Fruit fly (Drosophila melanogaster) whole organism, embryonic: ENCODE data around the gene CG6432.

ENCODE experiments used
- Antp ChIP-seq: fragments of 200-800 bp; sonication (Bioruptor generic); optimal IDR thresholded peaks from 3 replicates; lab custom pipeline; 2016; ENCODE audit warnings: missing biosample characterization, missing genetic modification characterization
- CG10274 ChIP-seq: fragments of 200-800 bp; sonication (Bioruptor generic); optimal IDR thresholded peaks from 3 replicates; lab custom pipeline; 2017; ENCODE audit warnings: missing biosample characterization, mild to moderate bottlenecking, missing genetic modification characterization
- CG10366 ChIP-seq: fragments of 200-800 bp; sonication (Bioruptor generic); IDR thresholded peaks from 2 replicates; pipeline ENCODE4 v1.3.6; 2022; ENCODE audit warnings: missing biosample characterization, missing genetic modification characterization
- CG11456 ChIP-seq: fragments of 200-800 bp; sonication (Bioruptor generic); IDR thresholded peaks from 3 replicates; pipeline ENCODE4 v1.3.6; 2022; ENCODE audit warnings: missing biosample characterization, missing genetic modification characterization
- CG11695 ChIP-seq: fragments of 200-800 bp; sonication (Bioruptor generic); IDR thresholded peaks from 3 replicates; pipeline ENCODE4 v1.3.6; 2022; ENCODE audit warnings: missing biosample characterization, missing genetic modification characterization
- CG12155 ChIP-seq: fragments of 200-800 bp; sonication (Bioruptor generic); optimal IDR thresholded peaks from 3 replicates; lab custom pipeline; 2016; ENCODE audit warnings: missing biosample characterization, missing genetic modification characterization
- CG13123 ChIP-seq: fragments of 200-800 bp; sonication (Bioruptor generic); optimal IDR thresholded peaks from 2 replicates; lab custom pipeline; 2016; ENCODE audit warnings: missing biosample characterization, missing genetic modification characterization
- CG13424 ChIP-seq: fragments of 200-800 bp; sonication (Bioruptor generic); optimal IDR thresholded peaks from 2 replicates; lab custom pipeline; 2019; ENCODE audit warnings: missing biosample characterization, mild to moderate bottlenecking, missing genetic modification characterization, moderate library complexity
- CG13775 ChIP-seq: fragments of 200-800 bp; sonication (Bioruptor generic); optimal IDR thresholded peaks from 3 replicates; lab custom pipeline; 2017; ENCODE audit warnings: missing biosample characterization, mild to moderate bottlenecking, missing genetic modification characterization
- CG14860 ChIP-seq: fragments of 200-800 bp; sonication (Bioruptor generic); IDR thresholded peaks from 3 replicates; pipeline ENCODE4 v1.3.6; 2022; ENCODE audit warnings: missing biosample characterization, missing genetic modification characterization; ENCODE audit not compliant: partially characterized antibody
- CG2712 ChIP-seq: fragments of 200-800 bp; optimal IDR thresholded peaks from 3 replicates; lab custom pipeline; 2019; ENCODE audit warnings: missing biosample characterization, mild to moderate bottlenecking, missing genetic modification characterization, moderate library complexity
- CG2889 ChIP-seq: fragments of 200-800 bp; sonication (Bioruptor generic); IDR thresholded peaks from 3 replicates; pipeline ENCODE4 v1.3.6; 2022; ENCODE audit warnings: missing biosample characterization, missing genetic modification characterization
- CG3995 ChIP-seq: fragments of 200-800 bp; sonication (Bioruptor generic); optimal IDR thresholded peaks from 3 replicates; lab custom pipeline; 2016; ENCODE audit warnings: missing biosample characterization, missing genetic modification characterization
- CG5245 ChIP-seq: fragments of 200-800 bp; sonication (Bioruptor generic); optimal IDR thresholded peaks from 3 replicates; lab custom pipeline; 2016; ENCODE audit warnings: missing biosample characterization, missing genetic modification characterization
- CG7372 ChIP-seq: fragments of 200-800 bp; sonication (Bioruptor generic); IDR thresholded peaks from 2 replicates; pipeline ENCODE4 v1.3.6; 2022; ENCODE audit warnings: missing biosample characterization, missing genetic modification characterization
- CG7556 ChIP-seq: fragments of 200-800 bp; sonication (Bioruptor generic); optimal IDR thresholded peaks from 2 replicates; lab custom pipeline; 2017; ENCODE audit warnings: missing biosample characterization, mild to moderate bottlenecking, missing genetic modification characterization
- CG8089 ChIP-seq: fragments of 200-800 bp; sonication (Bioruptor generic); optimal IDR thresholded peaks from 3 replicates; lab custom pipeline; 2016; ENCODE audit warnings: missing biosample characterization, missing genetic modification characterization
- CG8765 ChIP-seq: fragments of 200-800 bp; sonication (Bioruptor generic); IDR thresholded peaks from 2 replicates; pipeline ENCODE4 v1.3.6; 2022; ENCODE audit warnings: missing biosample characterization, missing genetic modification characterization
- CG9797 ChIP-seq: fragments of 200-800 bp; sonication (Bioruptor generic); optimal IDR thresholded peaks from 3 replicates; lab custom pipeline; 2018; ENCODE audit warnings: missing biosample characterization, mild to moderate bottlenecking, missing genetic modification characterization
- CHES-1-like ChIP-seq: fragments of 200-800 bp; sonication (Bioruptor generic); optimal IDR thresholded peaks from 2 replicates; lab custom pipeline; 2016; ENCODE audit warnings: missing biosample characterization, missing genetic modification characterization
- CrebB ChIP-seq: fragments of 200-800 bp; sonication (Bioruptor generic); optimal IDR thresholded peaks from 3 replicates; lab custom pipeline; 2018; ENCODE audit warnings: missing biosample characterization, mild to moderate bottlenecking, missing genetic modification characterization
- Gsc ChIP-seq: fragments of 200-800 bp; sonication (Bioruptor generic); IDR thresholded peaks from 2 replicates; pipeline ENCODE4 v1.3.6; 2022; ENCODE audit warnings: missing biosample characterization, missing genetic modification characterization
- MESR4 ChIP-seq: fragments of 200-800 bp; sonication (Bioruptor generic); optimal IDR thresholded peaks from 2 replicates; lab custom pipeline; 2018; ENCODE audit warnings: missing biosample characterization, mild to moderate bottlenecking, missing genetic modification characterization, moderate library complexity
- Mad ChIP-seq: fragments of 200-800 bp; sonication (Bioruptor generic); optimal IDR thresholded peaks from 2 replicates; lab custom pipeline; 2016; ENCODE audit warnings: missing biosample characterization, missing genetic modification characterization
- Spps ChIP-seq: fragments of 200-800 bp; sonication (Bioruptor generic); optimal IDR thresholded peaks from 2 replicates; lab custom pipeline; 2018; ENCODE audit warnings: missing biosample characterization, mild to moderate bottlenecking, missing genetic modification characterization
- Tbp ChIP-seq: fragments of >200 bp; optimal IDR thresholded peaks from 2 replicates; lab custom pipeline; 2018; ENCODE audit warnings: missing biosample characterization, missing genetic modification characterization
- chm ChIP-seq: fragments of 200-800 bp; sonication (Bioruptor generic); IDR thresholded peaks from 2 replicates; pipeline ENCODE4 v1.3.6; 2022; ENCODE audit warnings: missing biosample characterization, missing genetic modification characterization
- ems ChIP-seq: fragments of 200-800 bp; sonication (Bioruptor generic); optimal IDR thresholded peaks from 3 replicates; lab custom pipeline; 2016; ENCODE audit warnings: missing biosample characterization, missing genetic modification characterization
- eve ChIP-seq, 2 experiments: fragments of >200 bp; optimal IDR thresholded peaks; 2 replicates each; lab custom pipeline; 2017; ENCODE audit warnings: missing biosample characterization in 2 of 2, missing genetic modification characterization in 2 of 2
- eyg ChIP-seq: fragments of 200-800 bp; sonication (Bioruptor generic); optimal IDR thresholded peaks from 3 replicates; lab custom pipeline; 2016; ENCODE audit warnings: missing biosample characterization, missing genetic modification characterization
- ftz-f1 ChIP-seq: fragments of 200-800 bp; sonication (Bioruptor generic); optimal IDR thresholded peaks from 2 replicates; lab custom pipeline; 2016; ENCODE audit warnings: missing biosample characterization, missing genetic modification characterization
- fu2 ChIP-seq: fragments of 200-800 bp; sonication (Bioruptor generic); optimal IDR thresholded peaks from 2 replicates; lab custom pipeline; 2016; ENCODE audit warnings: missing biosample characterization, missing genetic modification characterization
- gfzf ChIP-seq: fragments of 200-800 bp; sonication (Bioruptor generic); optimal IDR thresholded peaks from 2 replicates; lab custom pipeline; 2016; ENCODE audit warnings: missing biosample characterization, mild to moderate bottlenecking, missing genetic modification characterization, moderate library complexity
- jing ChIP-seq: fragments of 200-800 bp; sonication (Bioruptor generic); optimal IDR thresholded peaks from 2 replicates; lab custom pipeline; 2018; ENCODE audit warnings: missing biosample characterization, mild to moderate bottlenecking, missing genetic modification characterization
- jumu ChIP-seq: fragments of 200-800 bp; sonication (Bioruptor generic); optimal IDR thresholded peaks from 3 replicates; lab custom pipeline; 2016; ENCODE audit warnings: missing biosample characterization, missing genetic modification characterization
- lmd ChIP-seq: fragments of 200-800 bp; sonication (Bioruptor generic); IDR thresholded peaks from 2 replicates; pipeline ENCODE4 v1.3.6; 2022; ENCODE audit warnings: missing biosample characterization, missing genetic modification characterization
- maf-S ChIP-seq: fragments of 200-800 bp; sonication (Bioruptor generic); optimal IDR thresholded peaks from 2 replicates; lab custom pipeline; 2016; ENCODE audit warnings: missing biosample characterization, missing genetic modification characterization
- oc ChIP-seq: fragments of 200-800 bp; sonication (Bioruptor generic); optimal IDR thresholded peaks from 2 replicates; lab custom pipeline; 2018; ENCODE audit warnings: missing biosample characterization, mild to moderate bottlenecking, missing genetic modification characterization, moderate library complexity
- phol ChIP-seq: fragments of 200-800 bp; sonication (Bioruptor generic); optimal IDR thresholded peaks from 3 replicates; lab custom pipeline; 2018; ENCODE audit warnings: missing biosample characterization, mild to moderate bottlenecking, missing genetic modification characterization, moderate library complexity
- prd ChIP-seq, 3 experiments: fragments of >200 bp in 2 of 3; fragments of 200-800 bp in 1 of 3; sonication (Bioruptor generic) in 1 of 3; optimal IDR thresholded peaks in 2 of 3; IDR thresholded peaks in 1 of 3; 2 replicates in 2 of 3; 3 replicates in 1 of 3; pipeline versions ENCODE4 v1.3.6 to Lab custom; 2017 to 2022; ENCODE audit warnings: missing biosample characterization in 1 of 3, missing genetic modification characterization in 1 of 3
- slbo ChIP-seq: fragments of 200-800 bp; sonication (Bioruptor generic); IDR thresholded peaks from 2 replicates; pipeline ENCODE4 v1.3.6; 2022; ENCODE audit warnings: missing biosample characterization, missing genetic modification characterization
- sna ChIP-seq: fragments of 200-800 bp; sonication (Bioruptor generic); IDR thresholded peaks from 2 replicates; pipeline ENCODE4 v1.3.6; 2022; ENCODE audit warnings: missing biosample characterization, missing genetic modification characterization; ENCODE audit not compliant: partially characterized antibody
- toy ChIP-seq: fragments of 200-800 bp; sonication (Bioruptor generic); IDR thresholded peaks from 2 replicates; pipeline ENCODE4 v1.3.6; 2022; ENCODE audit warnings: missing biosample characterization, missing genetic modification characterization
- tup ChIP-seq: fragments of 200-800 bp; sonication (Bioruptor generic); optimal IDR thresholded peaks from 2 replicates; lab custom pipeline; 2016; ENCODE audit warnings: missing biosample characterization, mild to moderate bottlenecking, missing genetic modification characterization, moderate library complexity

The CG6432 gene

dm6 chr3R:24333182-24333808, 3.4 kb upstream of the CG6432 start, which contains the start of the genes Rrp5 and Dis3 (continued):
- TF ChIP-seq tup (GFP tag; lab: Kevin White, UChicago) (no peak), MESR4 (GFP tag; lab: Kevin White, UChicago) (peak; percentile 86), chm (peak; percentile 44), phol (tag; lab: Kevin White, UChicago) (peak; percentile 74), jumu (GFP tag; lab: Kevin White, UChicago) (peak; percentile 39), CG14860 (GFP tag; lab: Robert Waterston, UW) (0 out of 3 replicates have a peak, but pooled peaks have one; percentile 20), maf-S (GFP tag; lab: Kevin White, UChicago) (peak; percentile 41), CG9797 (GFP tag; lab: Kevin White, UChicago) (peak; percentile 83), CG11456 (GFP tag; lab: Robert Waterston, UW) (peak; percentile 74; the same call in 2 of the 3 replicates), ftz-f1 (GFP tag; lab: Kevin White, UChicago) (peak; percentile 37), CG11695 (no peak), CG12155 (GFP tag; lab: Kevin White, UChicago) (peak; percentile 22), toy (GFP tag; lab: Robert Waterston, UW) (0 out of 2 replicates have a peak, but pooled peaks have one; percentile 10), sna (GFP tag; lab: Robert Waterston, UW) (0 out of 2 replicates have a peak, but pooled peaks have one; percentile 30), CG8765 (GFP tag; lab: Robert Waterston, UW) (peak; percentile 46; the same call in 1 of the 2 replicates), gfzf (peak; percentile 97), lmd (GFP tag; lab: Robert Waterston, UW) (peak; percentile 56), slbo (peak; percentile 80), oc (tag; lab: Kevin White, UChicago) (no peak)

- TF ChIP-seq CG7372 (0 out of 2 replicates have a peak, but pooled peaks have one; percentile 12), CG10366 (GFP tag; lab: Robert Waterston, UW) (no peak)
These were observed 4.5 kb downstream of the CG6432 start, which contains the start of gene Ms for dm6 chr3R:24341251-24341650. Gene Ms (plus strand): TSS chr3R:24341551.

- TF ChIP-seq MESR4 (GFP tag; lab: Kevin White, UChicago) (peak; percentile 99), slbo (peak; percentile 70), CG13424 (tag; lab: Kevin White, UChicago) (no peak), gfzf (peak; percentile 76), Antp (peak; percentile 11), eyg (GFP tag; lab: Kevin White, UChicago) (peak; percentile 11), CG7556 (GFP tag; lab: Kevin White, UChicago) (no peak), prd (optimal IDR thresholded peaks at IDR 0.05; lab: Kevin White, UChicago) (no peak), prd (GFP tag; IDR thresholded peaks at IDR 0.05; lab: Robert Waterston, UW) (peak; percentile 69), fu2 (GFP tag; lab: Kevin White, UChicago) (peak; percentile 58), jing (peak; percentile 6), CG13123 (GFP tag; lab: Kevin White, UChicago) (peak; percentile 46), Gsc (GFP tag; lab: Robert Waterston, UW) (no peak), CHES-1-like (GFP tag; lab: Kevin White, UChicago) (peak; percentile 80), CG11695 (no peak), Mad (GFP tag; lab: Kevin White, UChicago) (peak; percentile 60), eve (GFP tag; optimal IDR thresholded peaks at IDR 0.05; lab: Kevin White, UChicago) (no peak), CrebB (tag; lab: Kevin White, UChicago) (no peak), CG5245 (peak; percentile 28), CG2712 (no peak), Tbp (GFP tag; lab: Kevin White, UChicago) (peak; percentile 59), Spps (no peak), CG13775 (GFP tag; lab: Kevin White, UChicago) (peak; percentile 74), CG10274 (GFP tag; lab: Kevin White, UChicago) (no peak), ems (GFP tag; lab: Kevin White, UChicago) (peak; percentile 40), CG3995 (peak; percentile 63), CG2889 (GFP tag; lab: Robert Waterston, UW) (0 out of 3 replicates have a peak, but pooled peaks have one; percentile 53), CG8089 (GFP tag; lab: Kevin White, UChicago) (peak; percentile 21)
These were observed 11.9 kb downstream of the CG6432 start, which contains the start of the genes CG5746 and CG6454 for dm6 chr3R:24348420-24349190. Gene CG5746 (minus strand): TSS chr3R:24348791. Gene CG6454 (plus strand): TSS chr3R:24349182.
